Fruit fly (Drosophila melanogaster) whole organism, prepupa: ENCODE results near the gene RpS25.

Experiments
- Blimp-1 ChIP-seq: fragments of 200-800 bp; sonication (Bioruptor generic); optimal IDR thresholded peaks from 3 replicates; lab custom pipeline; 2017; ENCODE audit warnings: missing biosample characterization, missing genetic modification characterization, mild to moderate bottlenecking, moderate library complexity, missing genetic modification reagents
- CG10631 ChIP-seq: fragments of 200-800 bp; sonication (Bioruptor generic); optimal IDR thresholded peaks from 2 replicates; lab custom pipeline; 2016; ENCODE audit warnings: missing biosample characterization, missing genetic modification characterization
- CG10669 ChIP-seq: fragments of 200-800 bp; sonication (Bioruptor generic); optimal IDR thresholded peaks from 3 replicates; lab custom pipeline; 2018; ENCODE audit warnings: missing biosample characterization, mild to moderate bottlenecking, missing genetic modification characterization, moderate library complexity
- CG11294 ChIP-seq: fragments of 200-800 bp; sonication (Bioruptor generic); IDR thresholded peaks from 2 replicates; pipeline ENCODE4 v1.3.6; 2022; ENCODE audit warnings: missing biosample characterization, missing genetic modification characterization
- CG11762 ChIP-seq: fragments of 200-800 bp; sonication (Bioruptor generic); optimal IDR thresholded peaks from 3 replicates; lab custom pipeline; 2016; ENCODE audit warnings: missing biosample characterization, missing genetic modification characterization; ENCODE audit not compliant: insufficient read depth
- CG11902 ChIP-seq: fragments of 200-800 bp; sonication (Bioruptor generic); optimal IDR thresholded peaks from 3 replicates; lab custom pipeline; 2016; ENCODE audit warnings: missing biosample characterization, missing genetic modification characterization
- CG15336 ChIP-seq: fragments of 200-800 bp; sonication (Bioruptor generic); IDR thresholded peaks from 2 replicates; pipeline ENCODE4 v1.3.6; 2022; ENCODE audit warnings: missing biosample characterization, missing genetic modification characterization
- CG1621 ChIP-seq: fragments of 200-800 bp; sonication (Bioruptor generic); optimal IDR thresholded peaks from 3 replicates; lab custom pipeline; 2018; ENCODE audit warnings: missing biosample characterization, mild to moderate bottlenecking, missing genetic modification characterization
- CG16779 ChIP-seq: fragments of 200-800 bp; sonication (Bioruptor generic); optimal IDR thresholded peaks from 3 replicates; lab custom pipeline; 2017; ENCODE audit warnings: missing biosample characterization, mild to moderate bottlenecking, missing genetic modification characterization
- CG3032 ChIP-seq: fragments of 200-800 bp; optimal IDR thresholded peaks from 2 replicates; lab custom pipeline; 2019; ENCODE audit warnings: missing biosample characterization, mild to moderate bottlenecking, missing genetic modification characterization, moderate library complexity
- CG32006 ChIP-seq: fragments of 200-800 bp; sonication (Bioruptor generic); optimal IDR thresholded peaks from 3 replicates; lab custom pipeline; 2017; ENCODE audit warnings: missing biosample characterization, mild to moderate bottlenecking, missing genetic modification characterization
- CG34406 ChIP-seq: fragments of 200-800 bp; sonication (Bioruptor generic); optimal IDR thresholded peaks from 3 replicates; lab custom pipeline; 2016; ENCODE audit warnings: missing biosample characterization, missing genetic modification characterization
- CG3919 ChIP-seq: fragments of 200-800 bp; sonication (Bioruptor generic); optimal IDR thresholded peaks from 3 replicates; lab custom pipeline; 2016; ENCODE audit warnings: missing biosample characterization, missing genetic modification characterization
- CG4318 ChIP-seq: fragments of 200-800 bp; sonication (Bioruptor generic); optimal IDR thresholded peaks from 3 replicates; lab custom pipeline; 2017; ENCODE audit warnings: missing biosample characterization, mild to moderate bottlenecking, missing genetic modification characterization
- CG6276 ChIP-seq: fragments of 200-800 bp; sonication (Bioruptor generic); optimal IDR thresholded peaks from 2 replicates; lab custom pipeline; 2017; ENCODE audit warnings: missing biosample characterization, mild to moderate bottlenecking, missing genetic modification characterization
- CG6792 ChIP-seq: fragments of 200-800 bp; sonication (Bioruptor generic); optimal IDR thresholded peaks from 3 replicates; lab custom pipeline; 2016; ENCODE audit warnings: missing biosample characterization, missing genetic modification characterization
- CG6808 ChIP-seq: fragments of 200-800 bp; sonication (Bioruptor generic); optimal IDR thresholded peaks from 3 replicates; lab custom pipeline; 2017; ENCODE audit warnings: missing biosample characterization, missing genetic modification characterization, mild to moderate bottlenecking, moderate library complexity, missing genetic modification reagents
- CG6854 ChIP-seq: fragments of 200-800 bp; sonication (Bioruptor generic); optimal IDR thresholded peaks from 2 replicates; lab custom pipeline; 2017; ENCODE audit warnings: missing biosample characterization, mild to moderate bottlenecking, missing genetic modification characterization
- CG8119 ChIP-seq: fragments of 200-800 bp; sonication (Bioruptor generic); IDR thresholded peaks from 3 replicates; pipeline ENCODE4 v1.3.6; 2022; ENCODE audit warnings: missing biosample characterization, missing genetic modification characterization
- CG8319 ChIP-seq: fragments of 200-800 bp; sonication (Bioruptor generic); optimal IDR thresholded peaks from 3 replicates; lab custom pipeline; 2016; ENCODE audit warnings: missing biosample characterization, missing genetic modification characterization
- CG8632 ChIP-seq: fragments of 200-800 bp; sonication (Bioruptor generic); optimal IDR thresholded peaks from 3 replicates; lab custom pipeline; 2016; ENCODE audit warnings: missing biosample characterization, missing genetic modification characterization
- CG9139 ChIP-seq: fragments of 200-800 bp; sonication (Bioruptor generic); optimal IDR thresholded peaks from 3 replicates; lab custom pipeline; 2017; ENCODE audit warnings: missing biosample characterization, mild to moderate bottlenecking, missing genetic modification characterization
- Eip75B ChIP-seq: fragments of 200-800 bp; sonication (Bioruptor generic); optimal IDR thresholded peaks from 3 replicates; lab custom pipeline; 2016; ENCODE audit warnings: missing biosample characterization, missing genetic modification characterization
- Eip78C ChIP-seq: fragments of 200-800 bp; sonication (Bioruptor generic); peaks from one replicate; lab custom pipeline; 2016; ENCODE audit warnings: missing biosample characterization, missing genetic modification characterization
- Eip93F ChIP-seq: fragments of 200-800 bp; sonication (Bioruptor generic); optimal IDR thresholded peaks from 2 replicates; lab custom pipeline; 2016; ENCODE audit warnings: missing biosample characterization, mild to moderate bottlenecking, missing genetic modification characterization
- Ets21C ChIP-seq: fragments of 200-800 bp; sonication (Bioruptor generic); optimal IDR thresholded peaks from 3 replicates; lab custom pipeline; 2016; ENCODE audit warnings: missing biosample characterization, missing genetic modification characterization
- Ets96B ChIP-seq: fragments of 200-800 bp; optimal IDR thresholded peaks from 2 replicates; lab custom pipeline; 2019; ENCODE audit warnings: missing biosample characterization, mild to moderate bottlenecking, missing genetic modification characterization, moderate library complexity
- Gug ChIP-seq: fragments of 200-800 bp; sonication (Bioruptor generic); IDR thresholded peaks from 2 replicates; pipeline ENCODE4 v1.3.6; 2022; ENCODE audit warnings: missing biosample characterization, missing genetic modification characterization
- Hr4 ChIP-seq: fragments of 200-800 bp; sonication (Bioruptor generic); optimal IDR thresholded peaks from 3 replicates; lab custom pipeline; 2016; ENCODE audit warnings: missing biosample characterization, missing genetic modification characterization
- Lpt ChIP-seq: fragments of 200-800 bp; sonication (Bioruptor generic); optimal IDR thresholded peaks from 3 replicates; lab custom pipeline; 2016; ENCODE audit warnings: missing biosample characterization, missing genetic modification characterization
- Met ChIP-seq: fragments of 200-800 bp; sonication (Bioruptor generic); optimal IDR thresholded peaks from 3 replicates; lab custom pipeline; 2016; ENCODE audit warnings: missing biosample characterization, missing genetic modification characterization
- OdsH ChIP-seq: fragments of 200-800 bp; sonication (Bioruptor generic); optimal IDR thresholded peaks from 3 replicates; lab custom pipeline; 2016; ENCODE audit warnings: missing biosample characterization, missing genetic modification characterization
- Smox ChIP-seq: fragments of 200-800 bp; sonication (Bioruptor generic); optimal IDR thresholded peaks from 3 replicates; lab custom pipeline; 2016; ENCODE audit warnings: missing biosample characterization, missing genetic modification characterization
- Sox102F ChIP-seq: fragments of 200-800 bp; sonication (Bioruptor generic); optimal IDR thresholded peaks from 2 replicates; lab custom pipeline; 2016; ENCODE audit warnings: missing biosample characterization, mild to moderate bottlenecking, missing genetic modification characterization
- Sox15 ChIP-seq: fragments of 200-800 bp; sonication (Bioruptor generic); optimal IDR thresholded peaks from 3 replicates; lab custom pipeline; 2016; ENCODE audit warnings: missing biosample characterization, missing genetic modification characterization
- cyc ChIP-seq: fragments of 200-800 bp; sonication (Bioruptor generic); optimal IDR thresholded peaks from 3 replicates; lab custom pipeline; 2016; ENCODE audit warnings: missing biosample characterization, missing genetic modification characterization
- dac ChIP-seq: fragments of 200-800 bp; sonication (Bioruptor generic); optimal IDR thresholded peaks from 2 replicates; lab custom pipeline; 2017; ENCODE audit warnings: missing biosample characterization, mild to moderate bottlenecking, missing genetic modification characterization
- dsx ChIP-seq: fragments of 200-800 bp; optimal IDR thresholded peaks from 3 replicates; lab custom pipeline; 2019; ENCODE audit warnings: missing biosample characterization, mild to moderate bottlenecking, missing genetic modification characterization, moderate library complexity; ENCODE audit not compliant: poor library complexity, severe bottlenecking
- eg ChIP-seq: fragments of 200-800 bp; sonication (Bioruptor generic); IDR thresholded peaks from 3 replicates; pipeline ENCODE4 v1.3.6; 2022; ENCODE audit warnings: missing biosample characterization, missing genetic modification characterization
- esn ChIP-seq: fragments of 200-800 bp; sonication (Bioruptor generic); optimal IDR thresholded peaks from 2 replicates; lab custom pipeline; 2016; ENCODE audit warnings: missing biosample characterization, mild to moderate bottlenecking, missing genetic modification characterization, moderate library complexity
- fd59A ChIP-seq: fragments of 200-800 bp; sonication (Bioruptor generic); optimal IDR thresholded peaks from 2 replicates; lab custom pipeline; 2017; ENCODE audit warnings: missing biosample characterization, mild to moderate bottlenecking, missing genetic modification characterization, missing genetic modification reagents
- fd85E ChIP-seq: fragments of 200-800 bp; sonication (Bioruptor generic); optimal IDR thresholded peaks from 3 replicates; lab custom pipeline; 2016; ENCODE audit warnings: missing biosample characterization, missing genetic modification characterization
- fkh ChIP-seq: fragments of 200-800 bp; sonication (Bioruptor generic); optimal IDR thresholded peaks from 3 replicates; lab custom pipeline; 2017; ENCODE audit warnings: missing biosample characterization, mild to moderate bottlenecking, missing genetic modification characterization, moderate library complexity
- net ChIP-seq: fragments of 200-800 bp; sonication (Bioruptor generic); optimal IDR thresholded peaks from 3 replicates; lab custom pipeline; 2016; ENCODE audit warnings: missing biosample characterization, missing genetic modification characterization
- pdm3 ChIP-seq: fragments of 200-800 bp; sonication (Bioruptor generic); optimal IDR thresholded peaks from 3 replicates; lab custom pipeline; 2016; ENCODE audit warnings: missing biosample characterization, missing genetic modification characterization
- salr ChIP-seq, 2 experiments: fragments of 200-800 bp; sonication (Bioruptor generic); optimal IDR thresholded peaks; 3 replicates each; lab custom pipeline; 2016 to 2018; ENCODE audit warnings: missing biosample characterization in 2 of 2, missing genetic modification characterization in 2 of 2, mild to moderate bottlenecking in 1 of 2
- spab ChIP-seq: fragments of 200-800 bp; sonication (Bioruptor generic); optimal IDR thresholded peaks from 2 replicates; lab custom pipeline; 2017; ENCODE audit warnings: missing biosample characterization, mild to moderate bottlenecking, missing genetic modification characterization, missing genetic modification reagents
- ss ChIP-seq, 2 experiments: fragments of 200-800 bp; sonication (Bioruptor generic); optimal IDR thresholded peaks; 2 replicates in 1 of 2; 3 replicates in 1 of 2; lab custom pipeline; 2017 to 2018; ENCODE audit warnings: mild to moderate bottlenecking in 2 of 2, missing biosample characterization in 2 of 2, missing genetic modification characterization in 2 of 2, moderate library complexity in 1 of 2
- svp ChIP-seq: fragments of 200-800 bp; sonication (Bioruptor generic); peaks from one replicate; lab custom pipeline; 2016; ENCODE audit warnings: missing biosample characterization, missing genetic modification characterization
- topi ChIP-seq: fragments of 200-800 bp; sonication (Bioruptor generic); optimal IDR thresholded peaks from 3 replicates; lab custom pipeline; 2016; ENCODE audit warnings: missing biosample characterization, missing genetic modification characterization
- vri ChIP-seq: fragments of 200-800 bp; sonication (Bioruptor generic); optimal IDR thresholded peaks from 3 replicates; lab custom pipeline; 2016; ENCODE audit warnings: missing biosample characterization, mild to moderate bottlenecking, missing genetic modification characterization

The RpS25 gene

DNA sequence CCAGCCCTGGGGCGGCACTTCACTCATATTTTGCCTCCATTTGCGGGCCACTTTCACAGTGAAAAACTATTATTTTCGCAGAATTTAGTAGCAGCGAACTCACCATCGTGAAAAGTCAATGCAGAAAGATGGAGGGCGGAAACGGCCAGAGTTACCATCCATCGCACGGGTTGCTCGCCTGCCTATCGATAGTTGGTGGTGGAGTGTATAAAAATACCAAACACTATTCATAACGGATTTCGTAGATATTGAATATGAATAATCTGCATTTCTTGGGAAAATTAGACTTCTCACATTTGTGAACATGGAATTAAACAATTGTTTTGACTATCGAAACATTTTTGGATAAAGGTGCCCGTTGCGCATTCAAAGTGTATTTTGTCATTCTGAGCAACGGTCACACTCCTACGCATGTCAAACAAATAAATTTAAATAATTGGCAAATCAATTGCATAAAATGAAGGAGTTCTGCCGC lies at the start of gene RpS25, which contains the start of gene CG4820:
TSS of gene RpS25 (minus strand) at position 132 of the 475 bp plus-strand sequence.
TSS of gene CG4820 (plus strand) at position 380 of the 475 bp plus-strand sequence.
- TF ChIP-seq esn (GFP tag; lab: Kevin White, UChicago) (peak; percentile 90), CG3032 (tag; lab: Kevin White, UChicago) (peak; percentile 72), OdsH (GFP tag; lab: Kevin White, UChicago) (peak; percentile 85), Sox102F (GFP tag; lab: Kevin White, UChicago) (peak; percentile 89), CG10631 (no peak), Gug (GFP tag; lab: Robert Waterston, UW) (no peak), salr (GFP tag; optimal IDR thresholded peaks at IDR 0.05; lab: Kevin White, UChicago) (peak in 1 of 2 experiments; percentile 84), CG8119 (GFP tag; lab: Robert Waterston, UW) (0 out of 3 replicates have a peak, but pooled peaks have one; percentile 42), CG3919 (GFP tag; lab: Kevin White, UChicago) (peak; percentile 92), eg (peak; percentile 82), CG34406 (GFP tag; lab: Kevin White, UChicago) (peak; percentile 82), Ets21C (peak; percentile 64), Blimp-1 (GFP tag; lab: Kevin White, UChicago) (peak; percentile 67), svp (no peak), CG6276 (GFP tag; lab: Kevin White, UChicago) (no peak), dac (peak; percentile 64), CG6792 (GFP tag; lab: Kevin White, UChicago) (peak; percentile 77), spab (GFP tag; lab: Kevin White, UChicago) (peak; percentile 57), CG32006 (GFP tag; lab: Kevin White, UChicago) (peak; percentile 56), Met (GFP tag; lab: Kevin White, UChicago) (peak; percentile 89), CG11902 (GFP tag; lab: Kevin White, UChicago) (peak; percentile 53), Lpt (GFP tag; lab: Kevin White, UChicago) (peak; percentile 17), vri (GFP tag; lab: Kevin White, UChicago) (peak; percentile 87), CG16779 (tag; lab: Kevin White, UChicago) (peak; percentile 71), Ets96B (tag; lab: Kevin White, UChicago) (peak; percentile 41), ss (GFP tag; optimal IDR thresholded peaks at IDR 0.05; lab: Kevin White, UChicago) (peak; percentile 71 to 86), Eip75B (GFP tag; lab: Kevin White, UChicago) (peak; percentile 85), fkh (GFP tag; lab: Kevin White, UChicago) (peak; percentile 94), CG6854 (GFP tag; lab: Kevin White, UChicago) (peak; percentile 97), topi (GFP tag; lab: Kevin White, UChicago) (peak; percentile 86), Eip78C (GFP tag; lab: Kevin White, UChicago) (peak; percentile 96), net (peak; percentile 88), CG1621 (tag; lab: Kevin White, UChicago) (peak; percentile 79), fd59A (GFP tag; lab: Kevin White, UChicago) (peak; percentile 57), CG15336 (GFP tag; lab: Robert Waterston, UW) (peak; percentile 24; the same call in 1 of the 2 replicates), CG6808 (GFP tag; lab: Kevin White, UChicago) (peak; percentile 79), CG10669 (peak; percentile 76), Eip93F (GFP tag; lab: Kevin White, UChicago) (no peak), Smox (GFP tag; lab: Kevin White, UChicago) (peak; percentile 74), dsx (peak; percentile 31), Hr4 (GFP tag; lab: Kevin White, UChicago) (no peak), Sox15 (GFP tag; lab: Kevin White, UChicago) (peak; percentile 47), cyc (GFP tag; lab: Kevin White, UChicago) (peak; percentile 88), pdm3 (GFP tag; lab: Kevin White, UChicago) (peak; percentile 82), fd85E (GFP tag; lab: Kevin White, UChicago) (peak; percentile 84), CG9139 (GFP tag; lab: Kevin White, UChicago) (peak; percentile 75), CG8632 (GFP tag; lab: Kevin White, UChicago) (peak; percentile 73), CG8319 (peak; percentile 78), CG11762 (GFP tag; lab: Kevin White, UChicago) (peak; percentile 60), CG4318 (GFP tag; lab: Kevin White, UChicago) (no peak), CG11294 (GFP tag; lab: Robert Waterston, UW) (0 out of 2 replicates have a peak, but pooled peaks have one; percentile 36)
